Fruit fly (Drosophila melanogaster): Measurements from ENCODE around the gene CG2211.

Gene CG2211

DNA sequence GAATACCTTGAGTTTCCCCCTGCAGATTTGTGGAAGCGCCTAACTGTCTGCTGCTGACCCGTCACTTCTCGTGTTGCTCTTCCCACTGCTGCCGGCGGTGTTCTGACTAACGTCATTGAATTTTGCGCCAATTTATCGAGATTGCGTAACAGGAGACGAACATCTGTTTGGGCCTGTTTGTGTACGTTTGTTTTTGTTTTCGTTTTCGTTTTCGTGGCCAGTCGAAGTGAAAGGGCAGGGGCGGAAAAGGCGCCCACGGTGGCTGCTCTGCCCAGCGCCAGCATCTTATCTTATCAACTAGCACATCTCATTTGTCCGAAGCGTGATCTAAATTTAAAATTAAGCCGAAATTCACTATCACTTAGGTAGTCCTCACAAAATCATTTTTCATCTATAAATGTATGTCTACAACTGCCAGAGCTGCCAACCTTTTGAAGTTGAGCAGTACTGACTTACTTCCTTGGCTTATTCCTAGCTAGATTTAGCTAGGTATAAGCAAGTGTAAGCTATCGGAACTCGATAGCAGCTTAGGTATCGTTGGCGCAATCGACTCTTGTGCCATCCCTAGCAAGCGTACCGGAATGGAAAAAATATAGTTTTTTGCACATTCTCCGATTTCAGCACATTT lies 28.0 kb downstream of the CG2211 start, which contains the start of the genes Ctr9 and Nt5a (continued):
- TF ChIP-seq esn (GFP tag; optimal IDR thresholded peaks at IDR 0.05) (peak; percentile 56), CG34406 (GFP tag; optimal IDR thresholded peaks at IDR 0.05) (no peak), Lpt (GFP tag; optimal IDR thresholded peaks at IDR 0.05) (no peak), CG8632 (GFP tag; optimal IDR thresholded peaks at IDR 0.05) (no peak), CG16779 (tag; optimal IDR thresholded peaks at IDR 0.05) (no peak), Gug (GFP tag; IDR thresholded peaks at IDR 0.05) (no peak), Eip78C (GFP tag) (no peak)

DNA sequence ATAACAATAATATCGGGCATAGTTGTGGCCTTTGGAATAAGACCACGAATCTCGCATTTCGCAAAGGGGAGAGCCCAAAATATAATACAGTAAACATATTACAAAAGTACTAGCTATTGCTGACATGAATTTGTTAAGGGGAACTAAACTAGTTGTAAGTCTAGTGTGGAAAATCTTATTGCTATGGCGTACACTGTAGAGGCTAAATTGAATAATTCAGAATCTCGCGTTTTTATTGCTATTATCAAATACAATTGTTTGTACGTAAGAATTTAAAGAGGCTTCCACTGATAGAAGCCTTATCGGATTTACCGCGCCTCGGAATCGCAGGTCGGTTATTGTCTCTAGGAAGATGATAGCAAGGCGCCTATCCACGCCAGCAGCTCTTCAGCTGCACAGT lies 29.8 kb downstream of the CG2211 start:
- TF ChIP-seq CG32006 (GFP tag; optimal IDR thresholded peaks at IDR 0.05) (no peak), vri (GFP tag; optimal IDR thresholded peaks at IDR 0.05) (peak; percentile 91), Blimp-1 (GFP tag; optimal IDR thresholded peaks at IDR 0.05) (no peak), svp (GFP tag) (peak; percentile 90), Hr38 (GFP tag; optimal IDR thresholded peaks at IDR 0.05) (no peak)

DNA sequence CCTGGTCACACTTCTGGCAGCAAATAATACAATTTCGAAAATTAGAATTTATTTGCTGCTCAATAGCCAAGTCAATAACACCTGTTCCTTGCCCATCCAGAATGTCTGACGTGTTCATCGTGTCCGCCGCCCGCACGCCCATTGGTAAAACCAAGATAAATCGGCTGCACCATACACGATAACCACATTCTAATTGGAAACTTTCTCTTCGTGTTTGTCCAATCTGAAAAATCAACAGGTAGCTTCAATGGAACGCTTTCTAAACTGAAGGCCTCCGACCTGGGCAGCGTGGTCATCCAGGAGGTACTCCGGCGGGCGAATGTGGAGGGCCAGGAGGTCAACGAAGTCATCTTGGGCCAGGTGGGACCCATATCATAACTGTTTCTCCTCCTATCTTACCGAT lies 32.2 kb downstream of the CG2211 start:
- no peak for TF ChIP-seq achi (GFP tag; optimal IDR thresholded peaks at IDR 0.05)
- TF ChIP-seq CG3032 (tag; optimal IDR thresholded peaks at IDR 0.05) = no peak
- no peak for TF ChIP-seq Hr4 (GFP tag; optimal IDR thresholded peaks at IDR 0.05)
- no peak for TF ChIP-seq OdsH (GFP tag; optimal IDR thresholded peaks at IDR 0.05)
- no peak for TF ChIP-seq CG1621 (tag; optimal IDR thresholded peaks at IDR 0.05)
- TF ChIP-seq CG31627 (GFP tag; optimal IDR thresholded peaks at IDR 0.05) = no peak
- no peak for TF ChIP-seq CG3919 (GFP tag; optimal IDR thresholded peaks at IDR 0.05)
- no peak for TF ChIP-seq pdm3 (GFP tag; optimal IDR thresholded peaks at IDR 0.05)
- TF ChIP-seq CG7368 (GFP tag; optimal IDR thresholded peaks at IDR 0.05) = no peak
- no peak for TF ChIP-seq lz (GFP tag; optimal IDR thresholded peaks at IDR 0.05)

DNA sequence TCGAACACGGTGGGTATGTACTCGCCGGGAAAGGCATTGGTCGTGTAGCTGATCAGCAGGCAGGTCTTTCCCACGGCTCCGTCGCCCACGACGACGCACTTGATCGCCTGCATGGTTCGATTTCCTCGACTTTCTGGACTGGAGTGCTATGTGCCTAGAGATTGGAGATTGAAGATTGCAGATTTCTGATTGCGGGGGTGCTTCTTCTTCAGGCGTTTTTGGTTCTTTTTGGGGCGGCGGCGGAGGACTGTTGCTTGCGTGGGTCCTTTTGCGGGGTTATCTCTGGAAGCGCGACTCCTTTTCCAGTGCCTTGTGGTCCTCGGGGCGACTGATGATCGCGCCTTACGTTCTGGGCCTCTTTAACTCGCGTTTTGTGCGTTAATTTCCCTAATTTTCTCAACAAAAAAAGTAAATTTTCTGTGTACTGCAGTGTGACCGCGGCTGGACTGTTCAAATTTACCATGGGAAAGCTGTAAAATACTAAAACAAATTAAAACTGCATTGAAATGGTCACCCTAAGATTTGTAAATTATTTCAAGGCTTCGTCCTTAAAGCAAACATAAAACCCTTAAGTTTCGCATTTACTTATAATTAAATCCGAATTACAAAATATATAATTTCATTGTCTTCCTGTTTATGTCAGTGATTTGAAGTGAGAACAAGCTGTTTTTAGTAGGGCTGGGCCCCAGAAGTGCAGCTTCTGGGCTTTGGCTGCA lies 32.8 kb downstream of the CG2211 start, which contains the start of the genes Rac1 and Acat2:
TSS of gene Rac1 (minus strand) at position 450 of the 716 bp plus-strand sequence.
TSS of gene Acat2 (plus strand) at position 711 of the 716 bp plus-strand sequence.
- no peak for TF ChIP-seq fd59A (GFP tag; optimal IDR thresholded peaks at IDR 0.05)
- peak; percentile 56 for TF ChIP-seq fkh (GFP tag; optimal IDR thresholded peaks at IDR 0.05)
- peak; percentile 48 for TF ChIP-seq Sox14 (GFP tag; optimal IDR thresholded peaks at IDR 0.05)
- peak; percentile 1 for TF ChIP-seq CG31627 (GFP tag; optimal IDR thresholded peaks at IDR 0.05)
- no peak for TF ChIP-seq OdsH (GFP tag; optimal IDR thresholded peaks at IDR 0.05)

- peak; percentile 37 for TF ChIP-seq CG11762 (GFP tag; optimal IDR thresholded peaks at IDR 0.05; ENCODE audit: insufficient read depth)
- no peak for TF ChIP-seq pdm3 (GFP tag; optimal IDR thresholded peaks at IDR 0.05)
- TF ChIP-seq Hr39 (GFP tag; optimal IDR thresholded peaks at IDR 0.05) = peak; percentile 52
- no peak for TF ChIP-seq CG6276 (GFP tag; optimal IDR thresholded peaks at IDR 0.05)
- TF ChIP-seq salr (GFP tag; optimal IDR thresholded peaks at IDR 0.05) = no peak
- TF ChIP-seq Eip93F (GFP tag; optimal IDR thresholded peaks at IDR 0.05) = peak; percentile 43
- no peak for TF ChIP-seq Hr4 (GFP tag; optimal IDR thresholded peaks at IDR 0.05)
- TF ChIP-seq CG3032 (tag; optimal IDR thresholded peaks at IDR 0.05) = peak; percentile 58
- TF ChIP-seq OdsH (GFP tag; optimal IDR thresholded peaks at IDR 0.05) = no peak
- peak; percentile 61 for TF ChIP-seq CG8119 (GFP tag; IDR thresholded peaks at IDR 0.05)
- peak; percentile 32 for TF ChIP-seq vri (GFP tag; optimal IDR thresholded peaks at IDR 0.05)
- peak; percentile 60 for TF ChIP-seq acj6 (GFP tag; optimal IDR thresholded peaks at IDR 0.05)
- no peak for TF ChIP-seq Smox (GFP tag; optimal IDR thresholded peaks at IDR 0.05)
- peak; percentile 29 for TF ChIP-seq CG1621 (tag; optimal IDR thresholded peaks at IDR 0.05)
- TF ChIP-seq CG7368 (GFP tag; optimal IDR thresholded peaks at IDR 0.05) = no peak
- TF ChIP-seq dsx (GFP tag; optimal IDR thresholded peaks at IDR 0.05; ENCODE audit: poor library complexity, severe bottlenecking) = peak; percentile 62
- TF ChIP-seq svp (GFP tag) = peak; percentile 90
- TF ChIP-seq topi (GFP tag; optimal IDR thresholded peaks at IDR 0.05) = peak; percentile 68
- peak; percentile 43; the same call in 1 of the 2 replicates for TF ChIP-seq Gug (GFP tag; IDR thresholded peaks at IDR 0.05)
- no peak for TF ChIP-seq fd59A (GFP tag; optimal IDR thresholded peaks at IDR 0.05)
- TF ChIP-seq CG6792 (GFP tag; optimal IDR thresholded peaks at IDR 0.05) = peak; percentile 65
- no peak for TF ChIP-seq CG10631 (GFP tag; optimal IDR thresholded peaks at IDR 0.05)
- TF ChIP-seq CG31627 (GFP tag; optimal IDR thresholded peaks at IDR 0.05) = peak; percentile 58
- peak; percentile 66 for TF ChIP-seq CG6808 (GFP tag; optimal IDR thresholded peaks at IDR 0.05)
- TF ChIP-seq Ets21C (GFP tag; optimal IDR thresholded peaks at IDR 0.05) = no peak
- TF ChIP-seq fd85E (GFP tag; optimal IDR thresholded peaks at IDR 0.05) = no peak
Observed at dm6 chr3L:1300076-1300635, 35.0 kb downstream of the CG2211 start.

Measured in whole organism, prepupa.